Fruit fly (Drosophila melanogaster) whole organism, embryonic: ENCODE measurements around the gene Ir94a.

Source experiments
- Awh ChIP-seq: fragments of 200-800 bp; sonication (Bioruptor generic); IDR thresholded peaks from 2 replicates; pipeline ENCODE4, ENCODE4 v1.3.6; 2022; ENCODE audit warnings: missing biosample characterization, missing genetic modification characterization
- Blimp-1 ChIP-seq: fragments of 200-800 bp; sonication (Bioruptor generic); optimal IDR thresholded peaks from 3 replicates; lab custom pipeline; 2018; ENCODE audit warnings: missing biosample characterization, missing genetic modification characterization, mild to moderate bottlenecking, moderate library complexity, missing genetic modification reagents
- CG10147 ChIP-seq: fragments of 200-800 bp; sonication (Bioruptor generic); optimal IDR thresholded peaks from 2 replicates; lab custom pipeline; 2019; ENCODE audit warnings: missing biosample characterization, mild to moderate bottlenecking, missing genetic modification characterization, moderate library complexity
- CG10462 ChIP-seq: fragments of 200-800 bp; sonication (Bioruptor generic); optimal IDR thresholded peaks from 2 replicates; lab custom pipeline; 2016; ENCODE audit warnings: missing biosample characterization, missing genetic modification characterization
- CG11456 ChIP-seq: fragments of 200-800 bp; sonication (Bioruptor generic); IDR thresholded peaks from 3 replicates; pipeline ENCODE4 v1.3.6; 2022; ENCODE audit warnings: missing biosample characterization, missing genetic modification characterization
- CG12769 ChIP-seq: fragments of 200-800 bp; sonication (Bioruptor generic); optimal IDR thresholded peaks from 2 replicates; lab custom pipeline; 2019; ENCODE audit warnings: missing biosample characterization, mild to moderate bottlenecking, missing genetic modification characterization, moderate library complexity
- CG13287 ChIP-seq: fragments of 200-800 bp; sonication (Bioruptor generic); IDR thresholded peaks from 2 replicates; pipeline ENCODE4 v1.3.6; 2022; ENCODE audit warnings: missing biosample characterization, missing genetic modification characterization; ENCODE audit not compliant: partially characterized antibody
- CG13894 ChIP-seq: fragments of 200-800 bp; sonication (Bioruptor generic); optimal IDR thresholded peaks from 3 replicates; lab custom pipeline; 2018; ENCODE audit warnings: missing biosample characterization, mild to moderate bottlenecking, missing genetic modification characterization, moderate library complexity
- CG14441 ChIP-seq: fragments of 200-800 bp; sonication (Bioruptor generic); IDR thresholded peaks from 2 replicates; pipeline ENCODE4 v1.3.6; 2022; ENCODE audit warnings: missing biosample characterization, missing genetic modification characterization
- CG16863 ChIP-seq: fragments of 200-800 bp; sonication (Bioruptor generic); optimal IDR thresholded peaks from 3 replicates; lab custom pipeline; 2016; ENCODE audit warnings: missing biosample characterization, missing genetic modification characterization
- CG17186 ChIP-seq: fragments of 200-800 bp; sonication (Bioruptor generic); optimal IDR thresholded peaks from 3 replicates; lab custom pipeline; 2017; ENCODE audit warnings: missing biosample characterization, missing genetic modification reagents, missing genetic modification characterization
- CG18262 ChIP-seq: fragments of 200-800 bp; optimal IDR thresholded peaks from 3 replicates; lab custom pipeline; 2019; ENCODE audit warnings: missing biosample characterization, mild to moderate bottlenecking, missing genetic modification characterization, moderate library complexity
- CG2678 ChIP-seq: fragments of 200-800 bp; sonication (Bioruptor generic); optimal IDR thresholded peaks from 3 replicates; lab custom pipeline; 2019; ENCODE audit warnings: missing biosample characterization, mild to moderate bottlenecking, missing genetic modification characterization, moderate library complexity
- CG32767 ChIP-seq: fragments of 200-800 bp; sonication (Bioruptor generic); IDR thresholded peaks from 2 replicates; pipeline ENCODE4 v1.3.6; 2022; ENCODE audit warnings: missing biosample characterization, missing genetic modification characterization
- CG4617 ChIP-seq: fragments of 200-800 bp; sonication (Bioruptor generic); optimal IDR thresholded peaks from 3 replicates; lab custom pipeline; 2016; ENCODE audit warnings: missing biosample characterization, missing genetic modification characterization, borderline replicate concordance
- CG6689 ChIP-seq: fragments of 200-800 bp; sonication (Bioruptor generic); IDR thresholded peaks from 2 replicates; pipeline ENCODE4 v1.3.6; 2022; ENCODE audit warnings: missing biosample characterization, missing genetic modification characterization
- CG6765 ChIP-seq: fragments of 200-800 bp; sonication (Bioruptor generic); optimal IDR thresholded peaks from 3 replicates; lab custom pipeline; 2017; ENCODE audit warnings: missing biosample characterization, mild to moderate bottlenecking, missing genetic modification characterization
- CG6791 ChIP-seq: fragments of 200-800 bp; sonication (Bioruptor generic); IDR thresholded peaks from 3 replicates; pipeline ENCODE4 v1.3.6; 2022; ENCODE audit warnings: missing biosample characterization, missing genetic modification characterization; ENCODE audit not compliant: partially characterized antibody
- CG7357 ChIP-seq: fragments of 200-800 bp; sonication (Bioruptor generic); IDR thresholded peaks from 3 replicates; pipeline ENCODE4 v1.3.6; 2022; ENCODE audit warnings: missing biosample characterization, missing genetic modification characterization
- CG7963 ChIP-seq: fragments of 200-800 bp; sonication (Bioruptor generic); IDR thresholded peaks from 3 replicates; pipeline ENCODE4 v1.3.6; 2022; ENCODE audit warnings: missing biosample characterization, missing genetic modification characterization; ENCODE audit not compliant: partially characterized antibody
- Dip3 ChIP-seq: fragments of 200-800 bp; sonication (Bioruptor generic); optimal IDR thresholded peaks from 3 replicates; lab custom pipeline; 2016; ENCODE audit warnings: missing biosample characterization, missing genetic modification characterization
- E2f1 ChIP-seq: fragments of 200-800 bp; sonication (Bioruptor generic); IDR thresholded peaks from 2 replicates; pipeline ENCODE4 v1.3.6; 2022; ENCODE audit warnings: missing biosample characterization, missing genetic modification characterization
- Ets65A ChIP-seq: fragments of 200-800 bp; sonication (Bioruptor generic); peaks from one replicate; lab custom pipeline; 2016; ENCODE audit warnings: missing biosample characterization, missing genetic modification characterization
- Hr51 ChIP-seq, 2 experiments: fragments of 200-800 bp; sonication (Bioruptor generic); optimal IDR thresholded peaks; 2 replicates in 1 of 2; 3 replicates in 1 of 2; lab custom pipeline; 2016 to 2018; ENCODE audit warnings: missing biosample characterization in 2 of 2, missing genetic modification characterization in 2 of 2, mild to moderate bottlenecking in 1 of 2, moderate library complexity in 1 of 2
- Lpt ChIP-seq: fragments of >200 bp; optimal IDR thresholded peaks from 2 replicates; lab custom pipeline; 2018; ENCODE audit warnings: missing biosample characterization, missing genetic modification characterization
- Mrtf ChIP-seq: fragments of 200-800 bp; sonication (Bioruptor generic); IDR thresholded peaks from 3 replicates; pipeline ENCODE4 v1.3.6; 2022; ENCODE audit warnings: missing biosample characterization, missing genetic modification characterization
- PHDP ChIP-seq: fragments of 200-800 bp; sonication (Bioruptor generic); optimal IDR thresholded peaks from 3 replicates; lab custom pipeline; 2018; ENCODE audit warnings: missing biosample characterization, mild to moderate bottlenecking, missing genetic modification characterization, moderate library complexity
- Sry-β ChIP-seq: fragments of 200-800 bp; sonication (Bioruptor generic); optimal IDR thresholded peaks from 2 replicates; lab custom pipeline; 2018; ENCODE audit warnings: missing biosample characterization, mild to moderate bottlenecking, missing genetic modification characterization, moderate library complexity
- Tbp ChIP-seq: fragments of >200 bp; optimal IDR thresholded peaks from 2 replicates; lab custom pipeline; 2018; ENCODE audit warnings: missing biosample characterization, missing genetic modification characterization
- abd-A ChIP-seq: fragments of 200-800 bp; sonication (Bioruptor generic); optimal IDR thresholded peaks from 3 replicates; lab custom pipeline; 2019; ENCODE audit warnings: missing biosample characterization, mild to moderate bottlenecking, missing genetic modification characterization, moderate library complexity
- chinmo ChIP-seq: fragments of 200-800 bp; sonication (Bioruptor generic); IDR thresholded peaks from 4 replicates; pipeline ENCODE4 v1.3.6; 2022; ENCODE audit warnings: missing biosample characterization, missing genetic modification characterization; ENCODE audit not compliant: partially characterized antibody
- chm ChIP-seq: fragments of 200-800 bp; sonication (Bioruptor generic); IDR thresholded peaks from 2 replicates; pipeline ENCODE4 v1.3.6; 2022; ENCODE audit warnings: missing biosample characterization, missing genetic modification characterization
- gro ChIP-seq: fragments of 200-800 bp; sonication (Bioruptor generic); optimal IDR thresholded peaks from 2 replicates; lab custom pipeline; 2016; ENCODE audit warnings: missing biosample characterization, missing genetic modification characterization
- gt ChIP-seq: fragments of 200-800 bp; sonication (Bioruptor generic); IDR thresholded peaks from 2 replicates; pipeline ENCODE4 v1.3.6; 2022; ENCODE audit warnings: missing biosample characterization, missing genetic modification characterization
- kni ChIP-seq: fragments of 200-800 bp; sonication (Bioruptor generic); optimal IDR thresholded peaks from 3 replicates; lab custom pipeline; 2017; ENCODE audit warnings: mild to moderate bottlenecking, missing biosample characterization, missing genetic modification reagents, missing genetic modification characterization
- lbe ChIP-seq: fragments of 200-800 bp; sonication (Bioruptor generic); optimal IDR thresholded peaks from 2 replicates; lab custom pipeline; 2016; ENCODE audit warnings: missing biosample characterization, mild to moderate bottlenecking, missing genetic modification characterization
- peb ChIP-seq: fragments of 200-800 bp; sonication (Bioruptor generic); IDR thresholded peaks from 2 replicates; pipeline ENCODE4 v1.3.6; 2022; ENCODE audit warnings: missing biosample characterization, missing genetic modification characterization
- pzg ChIP-seq: fragments of 200-800 bp; sonication (Bioruptor generic); optimal IDR thresholded peaks from 3 replicates; lab custom pipeline; 2018; ENCODE audit warnings: missing biosample characterization, mild to moderate bottlenecking, missing genetic modification characterization, moderate library complexity
- slp2 ChIP-seq: fragments of 200-800 bp; sonication (Bioruptor generic); optimal IDR thresholded peaks from 2 replicates; lab custom pipeline; 2016; ENCODE audit warnings: missing biosample characterization, missing genetic modification characterization
- tin ChIP-seq: fragments of 200-800 bp; sonication (Bioruptor generic); optimal IDR thresholded peaks from 3 replicates; lab custom pipeline; 2016; ENCODE audit warnings: missing biosample characterization, missing genetic modification characterization
- twi ChIP-seq: fragments of 200-800 bp; optimal IDR thresholded peaks from 2 replicates; lab custom pipeline; 2019; ENCODE audit warnings: missing biosample characterization, mild to moderate bottlenecking, missing genetic modification characterization, moderate library complexity

Ir94a gene

dm6 chr3R:22119354-22119753 is 6.1 kb downstream of the Ir94a start, which contains the start of gene Ir94c:
Gene Ir94c (minus strand): TSS chr3R:22119454.
- TF ChIP-seq slp2 (no peak), CG7963 (no peak), Lpt (GFP tag; lab: Kevin White, UChicago) (no peak), kni (no peak), Awh (no peak), CG32767 (GFP tag; lab: Robert Waterston, UW) (no peak), CG6791 (GFP tag; lab: Robert Waterston, UW) (no peak), twi (no peak), Dip3 (GFP tag; lab: Kevin White, UChicago) (no peak)

dm6 chr3R:22119761-22120160 is 6.5 kb downstream of the Ir94a start, which contains the start of gene CG42390:
Gene CG42390 (plus strand): TSS chr3R:22120061.
- no peak for TF ChIP-seq CG2678 (tag; lab: Kevin White, UChicago)
- no peak for TF ChIP-seq gro (GFP tag; lab: Kevin White, UChicago)
- TF ChIP-seq E2f1: 0 out of 2 replicates have a peak, but pooled peaks have one; percentile 10
- no peak for TF ChIP-seq Blimp-1 (GFP tag; lab: Kevin White, UChicago)
- no peak for TF ChIP-seq CG18262 (tag; lab: Kevin White, UChicago)
- TF ChIP-seq Tbp (GFP tag; lab: Kevin White, UChicago): no peak
- no peak for TF ChIP-seq lbe (GFP tag; lab: Kevin White, UChicago)
- TF ChIP-seq tin: no peak
- TF ChIP-seq abd-A (tag; lab: Kevin White, UChicago): no peak
- TF ChIP-seq CG13287: no peak
- TF ChIP-seq CG16863 (GFP tag; lab: Kevin White, UChicago): no peak
- TF ChIP-seq CG14441 (GFP tag; lab: Robert Waterston, UW): no peak
- no peak for TF ChIP-seq Sry-β (GFP tag; lab: Kevin White, UChicago)
- TF ChIP-seq pzg (GFP tag; lab: Kevin White, UChicago): no peak
- TF ChIP-seq CG10147: no peak
- TF ChIP-seq CG6765 (GFP tag; lab: Kevin White, UChicago): no peak
- TF ChIP-seq twi: no peak
- 0 out of 4 replicates have a peak, but pooled peaks have one; percentile 31 for TF ChIP-seq chinmo (GFP tag; lab: Robert Waterston, UW)
- 0 out of 2 replicates have a peak, but pooled peaks have one; percentile 11 for TF ChIP-seq CG6689 (GFP tag; lab: Robert Waterston, UW)
- no peak for TF ChIP-seq PHDP (tag; lab: Kevin White, UChicago)
- no peak for TF ChIP-seq CG7357
- no peak for TF ChIP-seq gt (GFP tag; lab: Robert Waterston, UW)
- peak; percentile 35 for TF ChIP-seq CG12769 (tag; lab: Kevin White, UChicago)
- no peak for TF ChIP-seq CG13894
- TF ChIP-seq CG17186 (GFP tag; lab: Kevin White, UChicago): no peak
- peak; percentile 47 for TF ChIP-seq Ets65A (GFP tag; lab: Kevin White, UChicago)
- 0 out of 3 replicates have a peak, but pooled peaks have one; percentile 16 for TF ChIP-seq Mrtf (GFP tag; lab: Robert Waterston, UW)
- TF ChIP-seq CG10462 (GFP tag; lab: Kevin White, UChicago): no peak
- TF ChIP-seq Hr51 (GFP tag; optimal IDR thresholded peaks at IDR 0.05; lab: Kevin White, UChicago): no peak
- TF ChIP-seq CG11456 (GFP tag; lab: Robert Waterston, UW): no peak
- TF ChIP-seq peb: no peak
- no peak for TF ChIP-seq CG4617 (GFP tag; lab: Kevin White, UChicago)
- 0 out of 2 replicates have a peak, but pooled peaks have one; percentile 35 for TF ChIP-seq chm (GFP tag; lab: Robert Waterston, UW)
